Worm (Caenorhabditis elegans) whole organism, L4 larva: ENCODE measurements around the gene immp-2.

Experiments used
- ces-1 ChIP-seq: fragments of 150-350 bp; sonication (generic microtip); optimal IDR thresholded peaks from 4 replicates; lab custom pipeline; 2014; ENCODE audit warnings: missing biosample characterization, missing genetic modification reagents, missing genetic modification characterization
- cey-2 ChIP-seq: sonication (generic microtip); optimal IDR thresholded peaks from 3 replicates; lab custom pipeline; 2017; ENCODE audit warnings: missing genetic modification characterization, mild to moderate bottlenecking, missing compliant biosample characterization, antibody characterized with exemption, borderline replicate concordance; ENCODE audit not compliant: insufficient read depth
- daf-8 ChIP-seq: fragments of 200-800 bp; sonication (Bioruptor generic); IDR thresholded peaks from 2 replicates; pipeline ENCODE4 v1.3.6; 2022; ENCODE audit warnings: missing genetic modification characterization, missing compliant biosample characterization
- nhr-11 ChIP-seq: fragments of 150-350 bp; optimal IDR thresholded peaks from 2 replicates; lab custom pipeline; 2014; ENCODE audit warnings: missing biosample characterization, missing genetic modification characterization
- ztf-11 ChIP-seq: fragments of 150-350 bp; optimal IDR thresholded peaks from 2 replicates; lab custom pipeline; 2014; ENCODE audit warnings: missing biosample characterization, missing genetic modification characterization

DNA sequence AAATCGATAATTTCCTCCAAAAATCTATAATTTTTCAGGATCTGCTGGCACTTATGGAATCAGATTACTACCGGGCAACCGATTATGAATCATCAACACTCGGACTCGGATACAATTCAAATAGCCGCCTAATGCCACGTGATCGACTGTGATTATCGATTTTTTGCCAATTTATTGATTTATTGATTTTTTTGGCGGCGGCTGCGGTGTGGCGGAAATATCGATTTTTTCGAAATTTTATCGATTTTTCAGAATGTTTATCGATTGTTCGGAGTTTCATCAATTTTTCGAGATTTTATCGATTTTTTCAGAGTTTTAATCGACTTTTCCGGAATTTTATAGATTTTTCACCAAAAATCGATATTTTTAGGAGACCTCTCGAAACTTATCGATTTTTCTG lies 22.1 kb downstream of the immp-2 start:
- TF ChIP-seq ztf-11 (tag; lab: Kevin White, UChicago) (no peak), nhr-11 (tag; lab: Kevin White, UChicago) (no peak), ces-1 (GFP tag; lab: Kevin White, UChicago) (no peak), daf-8 (GFP tag; lab: Robert Waterston, UW) (no peak), cey-2 (tag; lab: Kevin White, UChicago) (no peak)
